Fruit fly (Drosophila melanogaster): ENCODE measurements around the gene mrn.

- TF ChIP-seq br (GFP tag; optimal IDR thresholded peaks at IDR 0.05) (no peak), pan (optimal IDR thresholded peaks at IDR 0.05) (no peak), OdsH (GFP tag; optimal IDR thresholded peaks at IDR 0.05) (no peak), Dfd (GFP tag; optimal IDR thresholded peaks at IDR 0.05) (no peak), Mio (GFP tag; optimal IDR thresholded peaks at IDR 0.05) (no peak), fru (GFP tag; optimal IDR thresholded peaks at IDR 0.05) (no peak), woc (GFP tag; optimal IDR thresholded peaks at IDR 0.05) (no peak), foxo (GFP tag; optimal IDR thresholded peaks at IDR 0.05) (no peak), sv (GFP tag; optimal IDR thresholded peaks at IDR 0.05) (no peak), CG32264 (GFP tag; optimal IDR thresholded peaks at IDR 0.05) (no peak), GATAd (GFP tag; optimal IDR thresholded peaks at IDR 0.05) (no peak), dmrt93B (GFP tag; optimal IDR thresholded peaks at IDR 0.05) (no peak), rgr (GFP tag; optimal IDR thresholded peaks at IDR 0.05) (no peak), ey (GFP tag; optimal IDR thresholded peaks at IDR 0.05) (no peak)
Observed at dm6 chr3L:15599190-15599589, 18.9 kb upstream of the mrn start.

Measured in whole organism, wandering third instar larva.